Fruit fly (Drosophila melanogaster) whole organism, embryonic: ENCODE data around the gene Exn.

Experiments
- ATbp ChIP-seq: fragments of 200-800 bp; sonication (Bioruptor generic); optimal IDR thresholded peaks from 2 replicates; lab custom pipeline; 2017; ENCODE audit warnings: missing biosample characterization, mild to moderate bottlenecking, missing genetic modification characterization, missing genetic modification reagents
- Awh ChIP-seq: fragments of 200-800 bp; sonication (Bioruptor generic); IDR thresholded peaks from 2 replicates; pipeline ENCODE4, ENCODE4 v1.3.6; 2022; ENCODE audit warnings: missing biosample characterization, missing genetic modification characterization
- Bgb ChIP-seq: fragments of 200-800 bp; sonication (Bioruptor generic); IDR thresholded peaks from 2 replicates; pipeline ENCODE4 v1.3.6; 2022; ENCODE audit warnings: missing biosample characterization, missing genetic modification characterization; ENCODE audit not compliant: partially characterized antibody
- CG13296 ChIP-seq: fragments of 200-800 bp; sonication (Bioruptor generic); optimal IDR thresholded peaks from 3 replicates; lab custom pipeline; 2018; ENCODE audit warnings: missing biosample characterization, mild to moderate bottlenecking, missing genetic modification characterization
- CG13424 ChIP-seq: fragments of 200-800 bp; sonication (Bioruptor generic); optimal IDR thresholded peaks from 2 replicates; lab custom pipeline; 2019; ENCODE audit warnings: missing biosample characterization, mild to moderate bottlenecking, missing genetic modification characterization, moderate library complexity
- CG14050 ChIP-seq: fragments of 200-800 bp; sonication (Bioruptor generic); IDR thresholded peaks from 3 replicates; pipeline ENCODE4 v1.3.6; 2022; ENCODE audit warnings: missing biosample characterization, missing genetic modification characterization
- CG14860 ChIP-seq: fragments of 200-800 bp; sonication (Bioruptor generic); IDR thresholded peaks from 3 replicates; pipeline ENCODE4 v1.3.6; 2022; ENCODE audit warnings: missing biosample characterization, missing genetic modification characterization; ENCODE audit not compliant: partially characterized antibody
- CG1602 ChIP-seq: fragments of 200-800 bp; sonication (Bioruptor generic); optimal IDR thresholded peaks from 3 replicates; lab custom pipeline; 2016; ENCODE audit warnings: missing biosample characterization, missing genetic modification characterization
- CG1647 ChIP-seq: fragments of 200-800 bp; sonication (Bioruptor generic); optimal IDR thresholded peaks from 3 replicates; lab custom pipeline; 2016; ENCODE audit warnings: missing biosample characterization, missing genetic modification characterization
- CG18262 ChIP-seq: fragments of 200-800 bp; optimal IDR thresholded peaks from 3 replicates; lab custom pipeline; 2019; ENCODE audit warnings: missing biosample characterization, mild to moderate bottlenecking, missing genetic modification characterization, moderate library complexity
- CG2678 ChIP-seq: fragments of 200-800 bp; sonication (Bioruptor generic); optimal IDR thresholded peaks from 3 replicates; lab custom pipeline; 2019; ENCODE audit warnings: missing biosample characterization, mild to moderate bottlenecking, missing genetic modification characterization, moderate library complexity
- CG30403 ChIP-seq: fragments of 200-800 bp; sonication (Bioruptor generic); optimal IDR thresholded peaks from 3 replicates; lab custom pipeline; 2016; ENCODE audit warnings: missing biosample characterization, missing genetic modification characterization
- CG31441 ChIP-seq: fragments of 200-800 bp; sonication (Bioruptor generic); IDR thresholded peaks from 2 replicates; pipeline ENCODE4 v1.3.6; 2022; ENCODE audit warnings: missing biosample characterization, missing genetic modification characterization
- CG32532 ChIP-seq: fragments of 200-800 bp; sonication (Bioruptor generic); IDR thresholded peaks from 2 replicates; pipeline ENCODE4 v1.3.6; 2022; ENCODE audit warnings: missing biosample characterization, missing genetic modification characterization
- CG4360 ChIP-seq: fragments of 200-800 bp; sonication (Bioruptor generic); IDR thresholded peaks from 2 replicates; pipeline ENCODE4 v1.3.6; 2022; ENCODE audit warnings: missing biosample characterization, missing genetic modification characterization
- CG4404 ChIP-seq: fragments of 200-800 bp; sonication (Bioruptor generic); IDR thresholded peaks from 2 replicates; pipeline ENCODE4 v1.3.6; 2022; ENCODE audit warnings: missing biosample characterization, missing genetic modification characterization
- CG4820 ChIP-seq: fragments of 200-800 bp; sonication (Bioruptor generic); optimal IDR thresholded peaks from 3 replicates; lab custom pipeline; 2016; ENCODE audit warnings: missing biosample characterization, missing genetic modification characterization
- CG6813 ChIP-seq: fragments of 200-800 bp; sonication (Bioruptor generic); optimal IDR thresholded peaks from 2 replicates; lab custom pipeline; 2017; ENCODE audit warnings: missing biosample characterization, missing genetic modification characterization, mild to moderate bottlenecking, moderate library complexity, missing genetic modification reagents
- CG7745 ChIP-seq: fragments of 200-800 bp; sonication (Bioruptor generic); optimal IDR thresholded peaks from 2 replicates; lab custom pipeline; 2018; ENCODE audit warnings: missing biosample characterization, mild to moderate bottlenecking, missing genetic modification characterization, moderate library complexity
- CG8388 ChIP-seq: fragments of 200-800 bp; sonication (Bioruptor generic); optimal IDR thresholded peaks from 2 replicates; lab custom pipeline; 2019; ENCODE audit warnings: missing biosample characterization, mild to moderate bottlenecking, missing genetic modification characterization, moderate library complexity
- Dbx ChIP-seq: fragments of 200-800 bp; sonication (Bioruptor generic); IDR thresholded peaks from 3 replicates; pipeline ENCODE4 v1.3.6; 2022; ENCODE audit warnings: missing biosample characterization, missing genetic modification characterization
- Deaf1 ChIP-seq: fragments of 200-800 bp; optimal IDR thresholded peaks from 3 replicates; lab custom pipeline; 2019; ENCODE audit warnings: missing biosample characterization, mild to moderate bottlenecking, missing genetic modification characterization, moderate library complexity
- Dfd ChIP-seq, 2 experiments: fragments of >200 bp; optimal IDR thresholded peaks; 2 replicates each; lab custom pipeline; 2017; ENCODE audit warnings: missing biosample characterization in 2 of 2, missing genetic modification characterization in 2 of 2
- Drgx ChIP-seq: fragments of 200-800 bp; sonication (Bioruptor generic); IDR thresholded peaks from 2 replicates; pipeline ENCODE4 v1.3.6; 2022; ENCODE audit warnings: missing biosample characterization, missing genetic modification characterization
- Fer3 ChIP-seq: fragments of 200-800 bp; sonication (Bioruptor generic); optimal IDR thresholded peaks from 2 replicates; lab custom pipeline; 2018; ENCODE audit warnings: missing biosample characterization, mild to moderate bottlenecking, missing genetic modification characterization, moderate library complexity
- Hr51 ChIP-seq, 2 experiments: fragments of 200-800 bp; sonication (Bioruptor generic); optimal IDR thresholded peaks; 2 replicates in 1 of 2; 3 replicates in 1 of 2; lab custom pipeline; 2016 to 2018; ENCODE audit warnings: missing biosample characterization in 2 of 2, missing genetic modification characterization in 2 of 2, mild to moderate bottlenecking in 1 of 2, moderate library complexity in 1 of 2
- Pdp1 ChIP-seq, 2 experiments: fragments of 200-800 bp; sonication (Bioruptor generic); optimal IDR thresholded peaks; 3 replicates each; lab custom pipeline; 2016; ENCODE audit warnings: missing biosample characterization in 2 of 2, missing genetic modification characterization in 2 of 2, mild to moderate bottlenecking in 1 of 2, moderate library complexity in 1 of 2
- Sox102F ChIP-seq: fragments of 200-800 bp; sonication (Bioruptor generic); optimal IDR thresholded peaks from 2 replicates; lab custom pipeline; 2018; ENCODE audit warnings: missing biosample characterization, mild to moderate bottlenecking, missing genetic modification characterization, moderate library complexity
- abd-A ChIP-seq: fragments of 200-800 bp; sonication (Bioruptor generic); optimal IDR thresholded peaks from 3 replicates; lab custom pipeline; 2019; ENCODE audit warnings: missing biosample characterization, mild to moderate bottlenecking, missing genetic modification characterization, moderate library complexity
- amos ChIP-seq: fragments of 200-800 bp; sonication (Bioruptor generic); IDR thresholded peaks from 2 replicates; pipeline ENCODE4 v1.3.6; 2022; ENCODE audit warnings: missing biosample characterization, missing genetic modification characterization; ENCODE audit not compliant: partially characterized antibody
- ara ChIP-seq: fragments of 200-800 bp; sonication (Bioruptor generic); IDR thresholded peaks from 2 replicates; pipeline ENCODE4 v1.3.6; 2022; ENCODE audit warnings: missing biosample characterization, missing genetic modification characterization
- chinmo ChIP-seq: fragments of 200-800 bp; sonication (Bioruptor generic); IDR thresholded peaks from 4 replicates; pipeline ENCODE4 v1.3.6; 2022; ENCODE audit warnings: missing biosample characterization, missing genetic modification characterization; ENCODE audit not compliant: partially characterized antibody
- chn ChIP-seq: fragments of 200-800 bp; sonication (Bioruptor generic); optimal IDR thresholded peaks from 2 replicates; lab custom pipeline; 2016; ENCODE audit warnings: missing biosample characterization, missing genetic modification characterization
- ci ChIP-seq: fragments of 200-800 bp; sonication (Bioruptor generic); IDR thresholded peaks from 3 replicates; pipeline ENCODE4 v1.3.6; 2022; ENCODE audit warnings: missing biosample characterization, missing genetic modification characterization
- gem ChIP-seq: fragments of 200-800 bp; sonication (Bioruptor generic); optimal IDR thresholded peaks from 2 replicates; lab custom pipeline; 2019; ENCODE audit warnings: missing biosample characterization, mild to moderate bottlenecking, missing genetic modification characterization, moderate library complexity
- inv ChIP-seq: fragments of 200-800 bp; sonication (Bioruptor generic); IDR thresholded peaks from 2 replicates; pipeline ENCODE4 v1.3.6; 2022; ENCODE audit warnings: missing biosample characterization, missing genetic modification characterization; ENCODE audit not compliant: partially characterized antibody
- ken ChIP-seq: fragments of 200-800 bp; sonication (Bioruptor generic); IDR thresholded peaks from 3 replicates; pipeline ENCODE4 v1.3.6; 2022; ENCODE audit warnings: missing biosample characterization, missing genetic modification characterization
- lmd ChIP-seq: fragments of 200-800 bp; sonication (Bioruptor generic); IDR thresholded peaks from 2 replicates; pipeline ENCODE4 v1.3.6; 2022; ENCODE audit warnings: missing biosample characterization, missing genetic modification characterization
- phol ChIP-seq: fragments of 200-800 bp; sonication (Bioruptor generic); optimal IDR thresholded peaks from 3 replicates; lab custom pipeline; 2018; ENCODE audit warnings: missing biosample characterization, mild to moderate bottlenecking, missing genetic modification characterization, moderate library complexity
- sd ChIP-seq: fragments of 200-800 bp; sonication (Bioruptor generic); optimal IDR thresholded peaks from 3 replicates; lab custom pipeline; 2018; ENCODE audit warnings: missing biosample characterization, mild to moderate bottlenecking, missing genetic modification characterization, moderate library complexity
- sens ChIP-seq: fragments of 200-800 bp; sonication (Bioruptor generic); peaks from one replicate; lab custom pipeline; 2016; ENCODE audit warnings: missing biosample characterization, missing genetic modification characterization
- sisA ChIP-seq: fragments of 200-800 bp; sonication (Bioruptor generic); IDR thresholded peaks from 2 replicates; pipeline ENCODE4 v1.3.6; 2022; ENCODE audit warnings: missing biosample characterization, missing genetic modification characterization
- so ChIP-seq: fragments of 200-800 bp; sonication (Bioruptor generic); IDR thresholded peaks from 3 replicates; pipeline ENCODE4 v1.3.6; 2022; ENCODE audit warnings: missing biosample characterization, missing genetic modification characterization
- tna ChIP-seq: fragments of 200-800 bp; sonication (Bioruptor generic); IDR thresholded peaks from 2 replicates; pipeline ENCODE4 v1.3.6; 2022; ENCODE audit warnings: missing biosample characterization, missing genetic modification characterization; ENCODE audit not compliant: partially characterized antibody
- toy ChIP-seq: fragments of 200-800 bp; sonication (Bioruptor generic); IDR thresholded peaks from 2 replicates; pipeline ENCODE4 v1.3.6; 2022; ENCODE audit warnings: missing biosample characterization, missing genetic modification characterization

Exn gene

DNA sequence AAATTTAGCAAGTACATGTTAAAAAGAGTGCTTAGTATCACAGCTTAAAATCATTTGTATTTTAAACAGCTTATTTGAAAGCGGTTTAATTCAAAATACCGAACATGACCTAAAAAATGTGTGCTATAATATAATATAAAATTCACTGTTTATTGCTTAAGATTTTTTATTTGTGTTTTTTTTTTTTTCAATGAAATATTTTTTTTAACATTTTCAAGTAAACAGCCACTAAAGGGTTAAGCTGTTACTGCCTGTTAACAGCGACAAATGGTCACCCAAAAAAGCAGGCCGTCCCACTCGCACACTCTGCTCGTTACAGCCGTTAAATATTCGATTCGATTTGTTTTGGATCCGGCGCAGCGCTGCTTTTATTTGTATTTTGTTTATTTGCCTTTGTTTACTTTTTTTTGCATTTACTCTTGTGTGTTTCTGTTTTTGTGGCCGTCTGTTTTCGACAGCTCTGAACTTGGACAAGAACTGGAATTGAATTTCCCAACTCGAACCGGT is 4.9 kb downstream of the Exn start (continued):
- TF ChIP-seq CG14050 (GFP tag; lab: Robert Waterston, UW): no peak
- TF ChIP-seq toy: no peak
- peak; percentile 15 for TF ChIP-seq Sox102F
- TF ChIP-seq CG4404 (GFP tag; lab: Robert Waterston, UW): no peak
- TF ChIP-seq Fer3 (tag; lab: Kevin White, UChicago): peak; percentile 24
- 0 out of 2 replicates have a peak, but pooled peaks have one; percentile 5 for TF ChIP-seq ara (GFP tag; lab: Robert Waterston, UW)
- peak; percentile 55 for TF ChIP-seq abd-A (tag; lab: Kevin White, UChicago)
- no peak; the same call in 1 of the 2 replicates for TF ChIP-seq CG32532 (GFP tag; lab: Robert Waterston, UW)
- peak; percentile 15 for TF ChIP-seq CG6813
- peak; percentile 41 for TF ChIP-seq sens (GFP tag; lab: Kevin White, UChicago)
- no peak for TF ChIP-seq CG7745 (tag; lab: Kevin White, UChicago)
- no peak for TF ChIP-seq inv (GFP tag; lab: Robert Waterston, UW)
- peak; percentile 57 for TF ChIP-seq CG13296 (GFP tag; lab: Kevin White, UChicago)
- TF ChIP-seq CG13424 (tag; lab: Kevin White, UChicago): peak; percentile 12
- peak; percentile 35 for TF ChIP-seq CG2678 (tag; lab: Kevin White, UChicago)
- TF ChIP-seq Deaf1 (tag; lab: Kevin White, UChicago): peak; percentile 7
- TF ChIP-seq CG31441 (GFP tag; lab: Robert Waterston, UW): 0 out of 2 replicates have a peak, but pooled peaks have one; percentile 18
- TF ChIP-seq CG30403 (GFP tag; lab: Kevin White, UChicago): peak; percentile 1
- peak in 1 of 2 experiments; percentile 5 for TF ChIP-seq Hr51 (GFP tag; optimal IDR thresholded peaks at IDR 0.05; lab: Kevin White, UChicago)

DNA sequence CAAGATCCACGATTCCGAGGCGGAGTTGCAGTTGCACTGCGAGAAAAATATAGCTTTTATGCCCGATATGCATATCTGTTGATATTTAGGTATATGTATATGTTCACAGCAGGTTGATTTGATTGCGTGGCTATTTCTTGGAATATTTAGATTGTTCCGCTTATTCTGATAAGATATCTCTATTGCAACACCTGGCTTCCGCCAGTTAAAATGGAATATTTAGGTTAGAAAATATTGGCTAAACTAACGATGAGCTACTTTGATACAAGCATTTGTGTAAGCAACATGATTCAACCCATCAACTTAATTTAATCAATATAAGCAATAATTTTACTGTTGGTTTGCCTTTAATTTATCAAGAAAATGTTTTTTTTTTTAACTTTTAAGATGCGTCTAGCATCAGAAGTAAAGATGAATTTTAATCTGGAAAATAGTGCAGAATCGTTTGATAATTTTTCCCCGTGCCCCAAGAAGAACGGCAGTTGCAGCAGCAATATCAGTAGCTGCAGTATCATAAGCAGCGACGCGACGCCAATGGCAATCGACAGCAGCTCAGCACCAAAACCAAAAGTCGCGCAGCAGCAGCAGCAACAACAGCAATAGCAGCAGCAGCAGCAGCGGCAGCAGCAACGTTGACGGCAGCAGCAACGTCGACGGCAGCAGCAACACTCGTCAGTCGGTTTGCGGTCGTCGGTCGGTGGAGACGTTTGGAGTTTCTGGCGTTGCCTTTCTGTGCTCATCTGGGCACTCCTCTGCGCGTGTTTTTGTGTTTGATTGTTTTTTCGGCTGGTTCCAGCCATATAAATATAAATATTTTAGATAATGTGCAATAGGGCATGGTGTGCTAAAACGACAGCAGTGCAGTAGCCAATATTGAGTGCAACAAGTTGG is 6.1 kb downstream of the Exn start:
- peak; percentile 28; the same call in 1 of the 2 replicates for TF ChIP-seq amos
- no peak for TF ChIP-seq chn (GFP tag; lab: Kevin White, UChicago)
- TF ChIP-seq so (GFP tag; lab: Robert Waterston, UW): 0 out of 3 replicates have a peak, but pooled peaks have one; percentile 19
- TF ChIP-seq CG1647: no peak
- TF ChIP-seq CG1602 (GFP tag; lab: Kevin White, UChicago): peak; percentile 8
- peak; percentile 73; the same call in 2 of the 3 replicates for TF ChIP-seq ci
- 0 out of 3 replicates have a peak, but pooled peaks have one; percentile 24 for TF ChIP-seq ken
- 0 out of 3 replicates have a peak, but pooled peaks have one; percentile 41 for TF ChIP-seq CG14860 (GFP tag; lab: Robert Waterston, UW)
- TF ChIP-seq sd (tag; lab: Kevin White, UChicago): peak; percentile 14
- TF ChIP-seq lmd (GFP tag; lab: Robert Waterston, UW): no peak
- 0 out of 2 replicates have a peak, but pooled peaks have one; percentile 25 for TF ChIP-seq CG4360 (GFP tag; lab: Robert Waterston, UW)
- peak; percentile 24 for TF ChIP-seq ATbp (GFP tag; lab: Kevin White, UChicago)
- peak; percentile 7 for TF ChIP-seq CG8388 (GFP tag; lab: Kevin White, UChicago)
- no peak for TF ChIP-seq sisA (GFP tag; lab: Robert Waterston, UW)
- peak; percentile 25 for TF ChIP-seq phol (tag; lab: Kevin White, UChicago)
- peak; percentile 6 for TF ChIP-seq CG4820 (GFP tag; lab: Kevin White, UChicago)
- peak; percentile 86; the same call in 2 of the 4 replicates for TF ChIP-seq chinmo
- TF ChIP-seq tna (GFP tag; lab: Robert Waterston, UW): 0 out of 2 replicates have a peak, but pooled peaks have one; percentile 25
- peak in 1 of 2 experiments; percentile 71 for TF ChIP-seq Dfd (GFP tag; optimal IDR thresholded peaks at IDR 0.05; lab: Kevin White, UChicago)
- peak; percentile 38 for TF ChIP-seq gem (tag; lab: Kevin White, UChicago)
- TF ChIP-seq Dbx (GFP tag; lab: Robert Waterston, UW): 0 out of 3 replicates have a peak, but pooled peaks have one; percentile 10
- peak; percentile 45; the same call in 1 of the 2 replicates for TF ChIP-seq Bgb (GFP tag; lab: Robert Waterston, UW)
- TF ChIP-seq CG13296 (GFP tag; lab: Kevin White, UChicago): no peak
- peak; percentile 45; the same call in 1 of the 2 replicates for TF ChIP-seq Awh
- TF ChIP-seq Pdp1 (GFP tag; optimal IDR thresholded peaks at IDR 0.05; lab: Kevin White, UChicago): peak in 1 of 2 experiments; percentile 7
- TF ChIP-seq CG18262: peak; percentile 45
- peak; percentile 34 for TF ChIP-seq Drgx (GFP tag; lab: Robert Waterston, UW)
